Worm (Caenorhabditis elegans) whole organism, young adult: Measurements from ENCODE around the gene spop-1.

Experiments used
- F37B4.10 ChIP-seq: fragments of 200-800 bp; sonication (Bioruptor generic); IDR thresholded peaks from 2 replicates; pipeline ENCODE4 v1.3.6; 2022; ENCODE audit warnings: missing genetic modification characterization, missing compliant biosample characterization
- F49E8.2 ChIP-seq: sonication (generic microtip); optimal IDR thresholded peaks from 3 replicates; lab custom pipeline; 2017; ENCODE audit warnings: missing genetic modification characterization, mild to moderate bottlenecking, missing compliant biosample characterization, antibody characterized with exemption, moderate library complexity; ENCODE audit not compliant: insufficient read depth
- F57A8.1 ChIP-seq: fragments of 200-800 bp; sonication (Bioruptor generic); optimal IDR thresholded peaks from 2 replicates; lab custom pipeline; 2018; ENCODE audit warnings: mild to moderate bottlenecking, missing genetic modification characterization, moderate library complexity, missing compliant biosample characterization
- let-526 ChIP-seq: fragments of 200-800 bp; sonication (Bioruptor generic); IDR thresholded peaks from 2 replicates; pipeline ENCODE4 v1.3.6; 2022; ENCODE audit warnings: missing genetic modification reagents, missing genetic modification characterization, missing compliant biosample characterization
- madf-6 ChIP-seq: fragments of 200-800 bp; sonication (Bioruptor generic); IDR thresholded peaks from 2 replicates; pipeline ENCODE4 v1.3.6; 2022; ENCODE audit warnings: missing genetic modification reagents, missing genetic modification characterization, missing compliant biosample characterization
- unc-62 ChIP-seq: fragments of 150-350 bp; optimal IDR thresholded peaks from 2 replicates; lab custom pipeline; 2014; ENCODE audit warnings: missing biosample characterization, missing genetic modification reagents, missing genetic modification characterization

- no peak for TF ChIP-seq unc-62 (GFP tag; lab: Kevin White, UChicago)
- TF ChIP-seq F37B4.10 (GFP tag; lab: Robert Waterston, UW) = no peak
- TF ChIP-seq madf-6 (GFP tag; lab: Robert Waterston, UW) = no peak
- TF ChIP-seq let-526 = no peak
- TF ChIP-seq F57A8.1 = no peak
- no peak for TF ChIP-seq F49E8.2 (tag; lab: Kevin White, UChicago)
These were observed 20.9 kb upstream of the spop-1 start, which contains the start of gene ZK1128.3 for ce11 chrIII:10118818-10119217.
